Worm (Caenorhabditis elegans) whole organism, late embryonic: Measurements from ENCODE around the gene H19J13.2.

Experiments
- C38D4.7 ChIP-seq: fragments of 200-800 bp; sonication (Bioruptor generic); optimal IDR thresholded peaks from 2 replicates; lab custom pipeline; 2018; ENCODE audit warnings: mild to moderate bottlenecking, missing genetic modification characterization, moderate library complexity, missing compliant biosample characterization
- F13H6.1 ChIP-seq: sonication (generic microtip); optimal IDR thresholded peaks from 2 replicates; lab custom pipeline; 2016; ENCODE audit warnings: missing genetic modification characterization, missing compliant biosample characterization
- ceh-24 ChIP-seq: sonication (generic microtip); optimal IDR thresholded peaks from 2 replicates; lab custom pipeline; 2016; ENCODE audit warnings: mild to moderate bottlenecking, missing genetic modification characterization, missing compliant biosample characterization
- ceh-6 ChIP-seq: fragments of 200-800 bp; sonication (Bioruptor generic); optimal IDR thresholded peaks from 2 replicates; lab custom pipeline; 2018; ENCODE audit warnings: mild to moderate bottlenecking, missing genetic modification characterization, missing compliant biosample characterization
- ceh-9 ChIP-seq: sonication (generic microtip); optimal IDR thresholded peaks from 2 replicates; lab custom pipeline; 2016; ENCODE audit warnings: mild to moderate bottlenecking, missing genetic modification characterization, inconsistent platforms, missing compliant biosample characterization
- elt-2 ChIP-seq: sonication (generic microtip); optimal IDR thresholded peaks from 2 replicates; lab custom pipeline; 2016; ENCODE audit warnings: missing genetic modification reagents, missing genetic modification characterization, missing compliant biosample characterization
- hlh-13 ChIP-seq: fragments of 200-800 bp; sonication (Bioruptor generic); optimal IDR thresholded peaks from 2 replicates; lab custom pipeline; 2018; ENCODE audit warnings: mild to moderate bottlenecking, missing genetic modification characterization, missing compliant biosample characterization
- lin-11 ChIP-seq: fragments of 200-800 bp; sonication (Bioruptor generic); optimal IDR thresholded peaks from 2 replicates; lab custom pipeline; 2018; ENCODE audit warnings: mild to moderate bottlenecking, missing genetic modification characterization, missing compliant biosample characterization
- madf-2 ChIP-seq: sonication (generic microtip); optimal IDR thresholded peaks from 2 replicates; lab custom pipeline; 2017; ENCODE audit warnings: missing genetic modification characterization, missing compliant biosample characterization
- nfya-1 ChIP-seq: sonication (generic microtip); optimal IDR thresholded peaks from 2 replicates; lab custom pipeline; 2017; ENCODE audit warnings: missing genetic modification characterization, mild to moderate bottlenecking, missing compliant biosample characterization, antibody characterized with exemption, moderate library complexity

ce11 chrX:12241457-12241856 lies 32.3 kb downstream of the H19J13.2 start, which contains the start of gene cest-3:
- TF ChIP-seq elt-2 (tag; lab: Kevin White, UChicago) (no peak), ceh-24 (tag; lab: Kevin White, UChicago) (no peak), lin-11 (no peak), C38D4.7 (no peak), nfya-1 (tag; lab: Kevin White, UChicago) (no peak), ceh-9 (tag; lab: Kevin White, UChicago) (no peak), ceh-6 (GFP tag; lab: Kevin White, UChicago) (no peak), madf-2 (tag; lab: Kevin White, UChicago) (no peak), hlh-13 (GFP tag; lab: Kevin White, UChicago) (no peak), F13H6.1 (tag; lab: Kevin White, UChicago) (no peak)
